Fruit fly (Drosophila melanogaster) whole organism, prepupa: ENCODE data around the gene Mrp4.
A peak's percentile ranks its signal among the peaks of the same experiment; 100 is the strongest.

Source experiments
- CG10669 ChIP-seq: fragments of 200-800 bp; sonication (Bioruptor generic); optimal IDR thresholded peaks from 3 replicates; lab custom pipeline; 2018; ENCODE audit warnings: missing biosample characterization, mild to moderate bottlenecking, missing genetic modification characterization, moderate library complexity
- CG11294 ChIP-seq: fragments of 200-800 bp; sonication (Bioruptor generic); IDR thresholded peaks from 2 replicates; pipeline ENCODE4 v1.3.6; 2022; ENCODE audit warnings: missing biosample characterization, missing genetic modification characterization
- CG11762 ChIP-seq: fragments of 200-800 bp; sonication (Bioruptor generic); optimal IDR thresholded peaks from 3 replicates; lab custom pipeline; 2016; ENCODE audit warnings: missing biosample characterization, missing genetic modification characterization; ENCODE audit not compliant: insufficient read depth
- CG11902 ChIP-seq: fragments of 200-800 bp; sonication (Bioruptor generic); optimal IDR thresholded peaks from 3 replicates; lab custom pipeline; 2016; ENCODE audit warnings: missing biosample characterization, missing genetic modification characterization
- CG15336 ChIP-seq: fragments of 200-800 bp; sonication (Bioruptor generic); IDR thresholded peaks from 2 replicates; pipeline ENCODE4 v1.3.6; 2022; ENCODE audit warnings: missing biosample characterization, missing genetic modification characterization
- CG1621 ChIP-seq: fragments of 200-800 bp; sonication (Bioruptor generic); optimal IDR thresholded peaks from 3 replicates; lab custom pipeline; 2018; ENCODE audit warnings: missing biosample characterization, mild to moderate bottlenecking, missing genetic modification characterization
- CG31627 ChIP-seq: fragments of 200-800 bp; sonication (Bioruptor generic); optimal IDR thresholded peaks from 3 replicates; lab custom pipeline; 2016; ENCODE audit warnings: missing biosample characterization, missing genetic modification characterization
- CG32006 ChIP-seq: fragments of 200-800 bp; sonication (Bioruptor generic); optimal IDR thresholded peaks from 3 replicates; lab custom pipeline; 2017; ENCODE audit warnings: missing biosample characterization, mild to moderate bottlenecking, missing genetic modification characterization
- CG34406 ChIP-seq: fragments of 200-800 bp; sonication (Bioruptor generic); optimal IDR thresholded peaks from 3 replicates; lab custom pipeline; 2016; ENCODE audit warnings: missing biosample characterization, missing genetic modification characterization
- CG3919 ChIP-seq: fragments of 200-800 bp; sonication (Bioruptor generic); optimal IDR thresholded peaks from 3 replicates; lab custom pipeline; 2016; ENCODE audit warnings: missing biosample characterization, missing genetic modification characterization
- CG4318 ChIP-seq: fragments of 200-800 bp; sonication (Bioruptor generic); optimal IDR thresholded peaks from 3 replicates; lab custom pipeline; 2017; ENCODE audit warnings: missing biosample characterization, mild to moderate bottlenecking, missing genetic modification characterization
- CG6163 ChIP-seq: fragments of 200-800 bp; sonication (Bioruptor generic); IDR thresholded peaks from 3 replicates; pipeline ENCODE4 v1.3.6; 2022; ENCODE audit warnings: missing biosample characterization, missing genetic modification characterization
- CG6276 ChIP-seq: fragments of 200-800 bp; sonication (Bioruptor generic); optimal IDR thresholded peaks from 2 replicates; lab custom pipeline; 2017; ENCODE audit warnings: missing biosample characterization, mild to moderate bottlenecking, missing genetic modification characterization
- CG6792 ChIP-seq: fragments of 200-800 bp; sonication (Bioruptor generic); optimal IDR thresholded peaks from 3 replicates; lab custom pipeline; 2016; ENCODE audit warnings: missing biosample characterization, missing genetic modification characterization
- CG6808 ChIP-seq: fragments of 200-800 bp; sonication (Bioruptor generic); optimal IDR thresholded peaks from 3 replicates; lab custom pipeline; 2017; ENCODE audit warnings: missing biosample characterization, missing genetic modification characterization, mild to moderate bottlenecking, moderate library complexity, missing genetic modification reagents
- CG6854 ChIP-seq: fragments of 200-800 bp; sonication (Bioruptor generic); optimal IDR thresholded peaks from 2 replicates; lab custom pipeline; 2017; ENCODE audit warnings: missing biosample characterization, mild to moderate bottlenecking, missing genetic modification characterization
- CG7368 ChIP-seq: fragments of 200-800 bp; sonication (Bioruptor generic); optimal IDR thresholded peaks from 3 replicates; lab custom pipeline; 2016; ENCODE audit warnings: missing biosample characterization, missing genetic modification characterization
- CG8632 ChIP-seq: fragments of 200-800 bp; sonication (Bioruptor generic); optimal IDR thresholded peaks from 3 replicates; lab custom pipeline; 2016; ENCODE audit warnings: missing biosample characterization, missing genetic modification characterization
- CG9139 ChIP-seq: fragments of 200-800 bp; sonication (Bioruptor generic); optimal IDR thresholded peaks from 3 replicates; lab custom pipeline; 2017; ENCODE audit warnings: missing biosample characterization, mild to moderate bottlenecking, missing genetic modification characterization
- Eip75B ChIP-seq: fragments of 200-800 bp; sonication (Bioruptor generic); optimal IDR thresholded peaks from 3 replicates; lab custom pipeline; 2016; ENCODE audit warnings: missing biosample characterization, missing genetic modification characterization
- Eip78C ChIP-seq: fragments of 200-800 bp; sonication (Bioruptor generic); peaks from one replicate; lab custom pipeline; 2016; ENCODE audit warnings: missing biosample characterization, missing genetic modification characterization
- Eip93F ChIP-seq: fragments of 200-800 bp; sonication (Bioruptor generic); optimal IDR thresholded peaks from 2 replicates; lab custom pipeline; 2016; ENCODE audit warnings: missing biosample characterization, mild to moderate bottlenecking, missing genetic modification characterization
- Ets21C ChIP-seq: fragments of 200-800 bp; sonication (Bioruptor generic); optimal IDR thresholded peaks from 3 replicates; lab custom pipeline; 2016; ENCODE audit warnings: missing biosample characterization, missing genetic modification characterization
- Gug ChIP-seq: fragments of 200-800 bp; sonication (Bioruptor generic); IDR thresholded peaks from 2 replicates; pipeline ENCODE4 v1.3.6; 2022; ENCODE audit warnings: missing biosample characterization, missing genetic modification characterization
- Hr38 ChIP-seq: sonication (Bioruptor generic); optimal IDR thresholded peaks from 2 replicates; lab custom pipeline; 2016; ENCODE audit warnings: missing biosample characterization, missing genetic modification characterization
- Hr4 ChIP-seq: fragments of 200-800 bp; sonication (Bioruptor generic); optimal IDR thresholded peaks from 3 replicates; lab custom pipeline; 2016; ENCODE audit warnings: missing biosample characterization, missing genetic modification characterization
- Lpt ChIP-seq: fragments of 200-800 bp; sonication (Bioruptor generic); optimal IDR thresholded peaks from 3 replicates; lab custom pipeline; 2016; ENCODE audit warnings: missing biosample characterization, missing genetic modification characterization
- Smox ChIP-seq: fragments of 200-800 bp; sonication (Bioruptor generic); optimal IDR thresholded peaks from 3 replicates; lab custom pipeline; 2016; ENCODE audit warnings: missing biosample characterization, missing genetic modification characterization
- Sox102F ChIP-seq: fragments of 200-800 bp; sonication (Bioruptor generic); optimal IDR thresholded peaks from 2 replicates; lab custom pipeline; 2016; ENCODE audit warnings: missing biosample characterization, mild to moderate bottlenecking, missing genetic modification characterization
- Sox14 ChIP-seq: fragments of 200-800 bp; sonication (Bioruptor generic); optimal IDR thresholded peaks from 3 replicates; lab custom pipeline; 2016; ENCODE audit warnings: missing biosample characterization, missing genetic modification characterization
- Sox15 ChIP-seq: fragments of 200-800 bp; sonication (Bioruptor generic); optimal IDR thresholded peaks from 3 replicates; lab custom pipeline; 2016; ENCODE audit warnings: missing biosample characterization, missing genetic modification characterization
- acj6 ChIP-seq: fragments of 200-800 bp; sonication (Bioruptor generic); optimal IDR thresholded peaks from 3 replicates; lab custom pipeline; 2016; ENCODE audit warnings: missing biosample characterization, missing genetic modification characterization
- cyc ChIP-seq: fragments of 200-800 bp; sonication (Bioruptor generic); optimal IDR thresholded peaks from 3 replicates; lab custom pipeline; 2016; ENCODE audit warnings: missing biosample characterization, missing genetic modification characterization
- dac ChIP-seq: fragments of 200-800 bp; sonication (Bioruptor generic); optimal IDR thresholded peaks from 2 replicates; lab custom pipeline; 2017; ENCODE audit warnings: missing biosample characterization, mild to moderate bottlenecking, missing genetic modification characterization
- dsx ChIP-seq: fragments of 200-800 bp; optimal IDR thresholded peaks from 3 replicates; lab custom pipeline; 2019; ENCODE audit warnings: missing biosample characterization, mild to moderate bottlenecking, missing genetic modification characterization, moderate library complexity; ENCODE audit not compliant: poor library complexity, severe bottlenecking
- eg ChIP-seq: fragments of 200-800 bp; sonication (Bioruptor generic); IDR thresholded peaks from 3 replicates; pipeline ENCODE4 v1.3.6; 2022; ENCODE audit warnings: missing biosample characterization, missing genetic modification characterization
- fd59A ChIP-seq: fragments of 200-800 bp; sonication (Bioruptor generic); optimal IDR thresholded peaks from 2 replicates; lab custom pipeline; 2017; ENCODE audit warnings: missing biosample characterization, mild to moderate bottlenecking, missing genetic modification characterization, missing genetic modification reagents
- fd85E ChIP-seq: fragments of 200-800 bp; sonication (Bioruptor generic); optimal IDR thresholded peaks from 3 replicates; lab custom pipeline; 2016; ENCODE audit warnings: missing biosample characterization, missing genetic modification characterization
- fkh ChIP-seq: fragments of 200-800 bp; sonication (Bioruptor generic); optimal IDR thresholded peaks from 3 replicates; lab custom pipeline; 2017; ENCODE audit warnings: missing biosample characterization, mild to moderate bottlenecking, missing genetic modification characterization, moderate library complexity
- net ChIP-seq: fragments of 200-800 bp; sonication (Bioruptor generic); optimal IDR thresholded peaks from 3 replicates; lab custom pipeline; 2016; ENCODE audit warnings: missing biosample characterization, missing genetic modification characterization
- pdm3 ChIP-seq: fragments of 200-800 bp; sonication (Bioruptor generic); optimal IDR thresholded peaks from 3 replicates; lab custom pipeline; 2016; ENCODE audit warnings: missing biosample characterization, missing genetic modification characterization
- salr ChIP-seq, 2 experiments: fragments of 200-800 bp; sonication (Bioruptor generic); optimal IDR thresholded peaks; 3 replicates each; lab custom pipeline; 2016 to 2018; ENCODE audit warnings: missing biosample characterization in 2 of 2, missing genetic modification characterization in 2 of 2, mild to moderate bottlenecking in 1 of 2
- spab ChIP-seq: fragments of 200-800 bp; sonication (Bioruptor generic); optimal IDR thresholded peaks from 2 replicates; lab custom pipeline; 2017; ENCODE audit warnings: missing biosample characterization, mild to moderate bottlenecking, missing genetic modification characterization, missing genetic modification reagents
- ss ChIP-seq, 2 experiments: fragments of 200-800 bp; sonication (Bioruptor generic); optimal IDR thresholded peaks; 2 replicates in 1 of 2; 3 replicates in 1 of 2; lab custom pipeline; 2017 to 2018; ENCODE audit warnings: mild to moderate bottlenecking in 2 of 2, missing biosample characterization in 2 of 2, missing genetic modification characterization in 2 of 2, moderate library complexity in 1 of 2
- svp ChIP-seq: fragments of 200-800 bp; sonication (Bioruptor generic); peaks from one replicate; lab custom pipeline; 2016; ENCODE audit warnings: missing biosample characterization, missing genetic modification characterization

Gene Mrp4

dm6 chr3R:11582253-11582589 lies 13.2 kb downstream of the Mrp4 start (continued):
- no peak for TF ChIP-seq fd85E (GFP tag; lab: Kevin White, UChicago)
- no peak for TF ChIP-seq Ets21C
- no peak for TF ChIP-seq CG4318 (GFP tag; lab: Kevin White, UChicago)
- peak; percentile 81 for TF ChIP-seq CG7368 (GFP tag; lab: Kevin White, UChicago)
- peak; percentile 88 for TF ChIP-seq CG11294 (GFP tag; lab: Robert Waterston, UW)
- TF ChIP-seq CG31627, result peak; percentile 19
- peak; percentile 90 for TF ChIP-seq CG3919 (GFP tag; lab: Kevin White, UChicago)
- TF ChIP-seq CG6163 (GFP tag; lab: Robert Waterston, UW), result peak; percentile 93
- peak; percentile 89 for TF ChIP-seq Lpt
- peak; percentile 72 for TF ChIP-seq CG11762 (GFP tag; lab: Kevin White, UChicago)
- TF ChIP-seq Eip78C (GFP tag; lab: Kevin White, UChicago), result no peak
- peak; percentile 88 for TF ChIP-seq Gug (GFP tag; lab: Robert Waterston, UW)
- TF ChIP-seq CG6854 (GFP tag; lab: Kevin White, UChicago), result no peak
- TF ChIP-seq CG6792 (GFP tag; lab: Kevin White, UChicago), result peak; percentile 71
- TF ChIP-seq svp (GFP tag; lab: Kevin White, UChicago), result no peak
- TF ChIP-seq Eip75B, result peak; percentile 88
- peak; percentile 68 for TF ChIP-seq Hr38 (GFP tag; lab: Kevin White, UChicago)
- no peak for TF ChIP-seq Smox (GFP tag; lab: Kevin White, UChicago)

- TF ChIP-seq Ets21C (no peak), svp (GFP tag; lab: Kevin White, UChicago) (no peak), cyc (GFP tag; lab: Kevin White, UChicago) (no peak), CG6276 (GFP tag; lab: Kevin White, UChicago) (no peak), ss (GFP tag; optimal IDR thresholded peaks at IDR 0.05; lab: Kevin White, UChicago) (no peak), dac (no peak), Lpt (no peak), Hr38 (GFP tag; lab: Kevin White, UChicago) (no peak)
- TF ChIP-seq, all 60 proteins: peak for 0
Measured at dm6 chr3R:11589764-11590358, 20.8 kb downstream of the Mrp4 start, which contains the start of gene CG6791. Gene CG6791, minus strand, starts transcription at chr3R:11590146.

- TF ChIP-seq fd85E (GFP tag; lab: Kevin White, UChicago) (no peak), CG6792 (GFP tag; lab: Kevin White, UChicago) (peak; percentile 2), CG9139 (GFP tag; lab: Kevin White, UChicago) (no peak), Gug (GFP tag; lab: Robert Waterston, UW) (no peak; the same call in 1 of the 2 replicates), Lpt (peak; percentile 51), cyc (GFP tag; lab: Kevin White, UChicago) (no peak), CG8632 (GFP tag; lab: Kevin White, UChicago) (no peak), Eip93F (GFP tag; lab: Kevin White, UChicago) (no peak), CG15336 (GFP tag; lab: Robert Waterston, UW) (peak; percentile 73), Sox15 (GFP tag; lab: Kevin White, UChicago) (no peak), pdm3 (GFP tag; lab: Kevin White, UChicago) (no peak), CG3919 (GFP tag; lab: Kevin White, UChicago) (peak; percentile 32), salr (GFP tag; optimal IDR thresholded peaks at IDR 0.05; lab: Kevin White, UChicago) (peak in 1 of 2 experiments; percentile 28), CG11294 (GFP tag; lab: Robert Waterston, UW) (peak; percentile 44), CG7368 (GFP tag; lab: Kevin White, UChicago) (no peak), CG32006 (GFP tag; lab: Kevin White, UChicago) (peak; percentile 79), CG6808 (no peak), net (GFP tag; lab: Kevin White, UChicago) (peak; percentile 41), fkh (GFP tag; lab: Kevin White, UChicago) (no peak), ss (GFP tag; optimal IDR thresholded peaks at IDR 0.05; lab: Kevin White, UChicago) (peak in 1 of 2 experiments; percentile 19), CG34406 (GFP tag; lab: Kevin White, UChicago) (peak; percentile 8), Hr4 (GFP tag; lab: Kevin White, UChicago) (no peak), Eip75B (no peak), Sox14 (GFP tag; lab: Kevin White, UChicago) (peak; percentile 26), eg (peak; percentile 74), CG10669 (no peak), Hr38 (GFP tag; lab: Kevin White, UChicago) (no peak), Smox (GFP tag; lab: Kevin White, UChicago) (no peak), acj6 (peak; percentile 34), CG1621 (tag; lab: Kevin White, UChicago) (no peak), spab (no peak), Sox102F (GFP tag; lab: Kevin White, UChicago) (no peak), fd59A (GFP tag; lab: Kevin White, UChicago) (peak; percentile 5), dsx (GFP tag; lab: Kevin White, UChicago) (no peak), CG11902 (no peak)
Measured at dm6 chr3R:11595523-11595922, 26.5 kb downstream of the Mrp4 start.
